Fruit fly (Drosophila melanogaster): ENCODE measurements around the gene CG31626.

DNA sequence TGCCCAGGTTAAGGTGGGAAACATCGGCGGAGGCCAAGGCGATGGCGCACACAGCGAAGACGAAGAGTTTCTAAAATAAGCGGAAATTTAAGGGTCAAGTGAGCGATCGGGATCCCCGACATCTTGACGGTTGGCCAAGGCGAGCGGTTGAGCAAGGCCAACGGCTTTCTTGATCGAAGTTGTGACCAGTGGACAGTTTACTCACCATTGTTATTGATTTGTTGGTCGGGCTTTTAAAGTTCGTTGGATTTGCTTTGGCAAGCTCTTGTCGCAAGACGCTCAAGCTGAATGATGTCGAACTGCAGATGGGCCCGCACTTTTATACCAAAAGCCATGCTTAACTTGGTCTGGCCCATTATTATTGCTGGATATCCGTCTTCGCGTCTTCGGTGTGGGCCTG is 3.1 kb downstream of the CG31626 start:
- TF ChIP-seq Eip74EF (GFP tag; optimal IDR thresholded peaks at IDR 0.05) (no peak), ttk (GFP tag; IDR thresholded peaks at IDR 0.05) (no peak), CG12155 (GFP tag; optimal IDR thresholded peaks at IDR 0.05) (no peak), CkIIα-i1 (GFP tag; IDR thresholded peaks at IDR 0.05) (no peak), usp (GFP tag; optimal IDR thresholded peaks at IDR 0.05) (no peak)

All from whole organism, embryonic.